Worm (Caenorhabditis elegans) whole organism, L2 larva: ENCODE measurements around the gene Y44A6C.1.

ENCODE experiments used
- F13H6.1 ChIP-seq: sonication (generic microtip); optimal IDR thresholded peaks from 2 replicates; lab custom pipeline; 2016; ENCODE audit warnings: missing genetic modification characterization, missing compliant biosample characterization
- ZK546.5 ChIP-seq: sonication (generic microtip); optimal IDR thresholded peaks from 2 replicates; lab custom pipeline; 2017; ENCODE audit warnings: missing biosample characterization, missing genetic modification characterization
- ama-1 ChIP-seq: fragments of 150-350 bp; optimal IDR thresholded peaks from 2 replicates; lab custom pipeline; 2018; ENCODE audit warnings: inconsistent platforms
- gmeb-1 ChIP-seq: fragments of 150-350 bp; optimal IDR thresholded peaks from 2 replicates; lab custom pipeline; 2014; ENCODE audit warnings: missing biosample characterization, missing genetic modification characterization
- nhr-11 ChIP-seq: fragments of 150-350 bp; optimal IDR thresholded peaks from 2 replicates; lab custom pipeline; 2014; ENCODE audit warnings: missing biosample characterization, missing genetic modification characterization
- nhr-12 ChIP-seq: fragments of 150-350 bp; optimal IDR thresholded peaks from 2 replicates; lab custom pipeline; 2014; ENCODE audit warnings: missing biosample characterization, missing genetic modification characterization
- nhr-23 ChIP-seq: fragments of 150-350 bp; optimal IDR thresholded peaks from 2 replicates; lab custom pipeline; 2014; ENCODE audit warnings: missing biosample characterization, missing genetic modification reagents, missing genetic modification characterization
- nhr-237 ChIP-seq: fragments of 150-350 bp; optimal IDR thresholded peaks from 2 replicates; lab custom pipeline; 2014; ENCODE audit warnings: missing biosample characterization, missing genetic modification characterization
- nhr-25 ChIP-seq: fragments of 150-350 bp; sonication (generic microtip); optimal IDR thresholded peaks from 3 replicates; lab custom pipeline; 2014; ENCODE audit warnings: missing biosample characterization, missing genetic modification characterization
- snpc-4 ChIP-seq: fragments of 150-350 bp; optimal IDR thresholded peaks from 2 replicates; lab custom pipeline; 2014; ENCODE audit warnings: missing biosample characterization, missing genetic modification characterization
- unc-62 ChIP-seq: fragments of 150-350 bp; optimal IDR thresholded peaks from 2 replicates; lab custom pipeline; 2014; ENCODE audit warnings: missing biosample characterization, missing genetic modification reagents, missing genetic modification characterization
- ztf-4 ChIP-seq: fragments of 150-350 bp; optimal IDR thresholded peaks from 2 replicates; lab custom pipeline; 2014; ENCODE audit warnings: missing biosample characterization, missing genetic modification characterization

DNA sequence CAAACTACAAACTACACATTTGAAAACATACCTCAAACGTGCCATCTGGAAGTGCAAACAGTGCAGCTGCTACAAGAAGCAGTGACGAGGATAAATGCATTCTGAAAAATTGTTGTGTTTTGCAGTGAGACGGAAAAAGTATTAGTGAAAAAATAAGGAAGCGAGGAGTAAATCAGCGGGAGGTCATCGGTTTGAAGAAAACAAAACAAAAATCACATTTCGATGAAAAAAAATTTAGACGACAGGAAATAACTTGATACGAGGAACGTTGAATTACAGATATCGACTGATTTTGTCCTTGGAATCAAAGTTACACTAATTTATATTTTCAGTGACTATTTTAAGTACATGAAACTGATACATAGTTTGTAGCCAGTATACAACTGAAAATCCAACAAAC, 22.1 kb upstream of the Y44A6C.1 start, which contains the start of gene F53F8.4:
- TF ChIP-seq unc-62 (GFP tag; lab: Kevin White, UChicago) (no peak), nhr-25 (no peak), ztf-4 (tag; lab: Kevin White, UChicago) (no peak), ama-1 (lab: Kevin White, UChicago) (no peak), nhr-23 (tag; lab: Kevin White, UChicago) (no peak), snpc-4 (tag; lab: Kevin White, UChicago) (no peak), nhr-11 (no peak), nhr-12 (tag; lab: Kevin White, UChicago) (no peak), ZK546.5 (tag; lab: Kevin White, UChicago) (no peak), F13H6.1 (no peak), nhr-237 (tag; lab: Kevin White, UChicago) (no peak), gmeb-1 (tag; lab: Kevin White, UChicago) (no peak)
